Worm (Caenorhabditis elegans) whole organism, early embryonic: ENCODE measurements around the gene srbc-66.
"Not testable (repeated sequence)": the region's sequence is repeated elsewhere in the genome, so short reads cannot be mapped to it uniquely, and the experiment has no call there.

Source experiments
- B0310.2 ChIP-seq: sonication (generic microtip); optimal IDR thresholded peaks from 2 replicates; lab custom pipeline; 2016; ENCODE audit warnings: mild to moderate bottlenecking, missing genetic modification characterization, missing compliant biosample characterization
- F13C5.2 ChIP-seq: sonication (generic microtip); optimal IDR thresholded peaks from 2 replicates; lab custom pipeline; 2017; ENCODE audit warnings: mild to moderate bottlenecking, missing genetic modification characterization, inconsistent platforms, missing compliant biosample characterization
- ama-1 ChIP-seq: fragments of 150-350 bp; optimal IDR thresholded peaks from 2 replicates; lab custom pipeline; 2014
- ceh-13 ChIP-seq: fragments of 200-800 bp; sonication (Bioruptor generic); optimal IDR thresholded peaks from 2 replicates; lab custom pipeline; 2018; ENCODE audit warnings: mild to moderate bottlenecking, missing genetic modification characterization, missing compliant biosample characterization
- ets-7 ChIP-seq: sonication (generic microtip); optimal IDR thresholded peaks from 2 replicates; lab custom pipeline; 2016; ENCODE audit warnings: missing genotype, missing genetic modification characterization, missing compliant biosample characterization
- tbx-11 ChIP-seq: fragments of 200-800 bp; sonication (Bioruptor generic); IDR thresholded peaks from 2 replicates; pipeline ENCODE4 v1.3.6; 2022; ENCODE audit warnings: missing genetic modification characterization, missing compliant biosample characterization

ce11 chrV:3570695-3571094, 40.2 kb downstream of the srbc-66 start, which contains the start of gene F40C5.2:
- not testable (repeated sequence) for TF ChIP-seq ets-7 (tag; lab: Kevin White, UChicago); ama-1 (lab: Kevin White, UChicago); F13C5.2 (tag; lab: Kevin White, UChicago); B0310.2 (tag; lab: Kevin White, UChicago); tbx-11 (GFP tag; lab: Robert Waterston, UW); ceh-13 (GFP tag; lab: Kevin White, UChicago)
